Fruit fly (Drosophila melanogaster): ENCODE measurements around the gene Roc1b.
A peak's percentile ranks its signal among the peaks of the same experiment; 100 is the strongest.

Roc1b gene

dm6 chr3L:324486-324885, 33.3 kb upstream of the Roc1b start, which contains the start of gene CG32344:
Gene CG32344 (minus strand): TSS chr3L:324720.
- TF ChIP-seq Jra (GFP tag; optimal IDR thresholded peaks at IDR 0.05) (peak; percentile 25), Dif (GFP tag; optimal IDR thresholded peaks at IDR 0.05; ENCODE audit: partially characterized antibody) (no peak), h (GFP tag; optimal IDR thresholded peaks at IDR 0.05) (no peak), N (GFP tag; optimal IDR thresholded peaks at IDR 0.05) (no peak), rgr (GFP tag; optimal IDR thresholded peaks at IDR 0.05) (no peak), CrebA (GFP tag; optimal IDR thresholded peaks at IDR 0.05; ENCODE audit: borderline replicate concordance) (no peak), lola (GFP tag; optimal IDR thresholded peaks at IDR 0.05) (no peak), sage (GFP tag; optimal IDR thresholded peaks at IDR 0.05) (no peak), HLH106 (tag; optimal IDR thresholded peaks at IDR 0.05) (no peak), dsf (GFP tag; optimal IDR thresholded peaks at IDR 0.05; ENCODE audit: borderline replicate concordance) (no peak), ey (GFP tag; optimal IDR thresholded peaks at IDR 0.05) (no peak), Mio (GFP tag; optimal IDR thresholded peaks at IDR 0.05) (no peak), br (GFP tag; optimal IDR thresholded peaks at IDR 0.05) (no peak), psq (GFP tag; optimal IDR thresholded peaks at IDR 0.05) (no peak), Myc (optimal IDR thresholded peaks at IDR 0.05) (peak; percentile 63)

- TF ChIP-seq Hr83 (GFP tag; optimal IDR thresholded peaks at IDR 0.05; ENCODE audit: poor library complexity, severe bottlenecking) (no peak), Vsx2 (GFP tag; optimal IDR thresholded peaks at IDR 0.05; ENCODE audit: partially characterized antibody) (no peak), ey (GFP tag; optimal IDR thresholded peaks at IDR 0.05) (no peak), Myc (optimal IDR thresholded peaks at IDR 0.05) (peak; percentile 29), fru (GFP tag; optimal IDR thresholded peaks at IDR 0.05) (no peak)
Observed at dm6 chr3L:327833-328232, 29.9 kb upstream of the Roc1b start, which contains the start of the genes Atac3 and Ptpmeg. Gene Atac3 (minus strand): TSS chr3L:327992. Gene Ptpmeg (plus strand): TSS chr3L:328097.

- no peak for TF ChIP-seq woc (GFP tag; optimal IDR thresholded peaks at IDR 0.05)
- TF ChIP-seq CG9705 (GFP tag; optimal IDR thresholded peaks at IDR 0.05): peak; percentile 12
- TF ChIP-seq Rel (GFP tag; optimal IDR thresholded peaks at IDR 0.05): no peak
- TF ChIP-seq Rel (tag; optimal IDR thresholded peaks at IDR 0.05): peak; percentile 64
Observed at dm6 chr3L:329153-329698, 28.6 kb upstream of the Roc1b start.

dm6 chr3L:331842-332802, 25.7 kb upstream of the Roc1b start, which contains the start of gene mthl9:
Gene mthl9 (minus strand): TSS chr3L:332309.
- TF ChIP-seq rgr (GFP tag; optimal IDR thresholded peaks at IDR 0.05) (peak; percentile 29), Vsx2 (GFP tag; optimal IDR thresholded peaks at IDR 0.05; ENCODE audit: partially characterized antibody) (peak; percentile 98), CrebA (GFP tag; optimal IDR thresholded peaks at IDR 0.05; ENCODE audit: borderline replicate concordance) (no peak), dl (GFP tag; optimal IDR thresholded peaks at IDR 0.05; ENCODE audit: insufficient read depth in 1 of 2, partially characterized antibody in 2 of 2) (peak in 1 of 2 experiments; percentile 26), Dif (GFP tag; optimal IDR thresholded peaks at IDR 0.05; ENCODE audit: partially characterized antibody) (peak; percentile 57), Rel (GFP tag; optimal IDR thresholded peaks at IDR 0.05) (no peak), Rel (tag; optimal IDR thresholded peaks at IDR 0.05) (peak; percentile 11), usp (GFP tag; optimal IDR thresholded peaks at IDR 0.05) (no peak), Sp1 (GFP tag; optimal IDR thresholded peaks at IDR 0.05) (peak; percentile 35), Hr83 (GFP tag; optimal IDR thresholded peaks at IDR 0.05; ENCODE audit: poor library complexity, severe bottlenecking) (peak; percentile 3), Myc (optimal IDR thresholded peaks at IDR 0.05) (peak; percentile 83), HLH106 (tag; optimal IDR thresholded peaks at IDR 0.05) (peak; percentile 10)

dm6 chr3L:337148-337547, 20.6 kb upstream of the Roc1b start:
- no peak for TF ChIP-seq tai (GFP tag; optimal IDR thresholded peaks at IDR 0.05)
- no peak for TF ChIP-seq Hr83 (GFP tag; optimal IDR thresholded peaks at IDR 0.05; ENCODE audit: poor library complexity, severe bottlenecking)
- TF ChIP-seq usp (GFP tag; optimal IDR thresholded peaks at IDR 0.05): no peak
- no peak for TF ChIP-seq CG9705 (GFP tag; optimal IDR thresholded peaks at IDR 0.05)

dm6 chr3L:338116-338515, 19.7 kb upstream of the Roc1b start:
- no peak for TF ChIP-seq br (GFP tag; optimal IDR thresholded peaks at IDR 0.05)
- TF ChIP-seq CG32264 (GFP tag; optimal IDR thresholded peaks at IDR 0.05): no peak
- TF ChIP-seq Rel (GFP tag; optimal IDR thresholded peaks at IDR 0.05): no peak
- TF ChIP-seq Rel (tag; optimal IDR thresholded peaks at IDR 0.05): peak; percentile 17
